Worm (Caenorhabditis elegans): Measurements from ENCODE around the gene T19D12.5.
A peak's percentile ranks its signal among the peaks of the same experiment; 100 is the strongest.

Gene T19D12.5

ce11 chrII:6587264-6587870, 48.7 kb downstream of the T19D12.5 start, which contains the start of gene C56C10.7 (continued):
- no peak for TF ChIP-seq zfh-2 (GFP tag; conservative IDR thresholded peaks at IDR 0.05)
- peak; percentile 62 for TF ChIP-seq hrde-1 (tag; optimal IDR thresholded peaks at IDR 0.05; ENCODE audit: borderline replicate concordance)
- TF ChIP-seq Y56A3A.18 (GFP tag; IDR thresholded peaks at IDR 0.05), result peak; percentile 77
- TF ChIP-seq snpc-3.4 (tag; optimal IDR thresholded peaks at IDR 0.05), result peak; percentile 76
- TF ChIP-seq dox-1 (GFP tag; IDR thresholded peaks at IDR 0.05), result no peak; the same call in 1 of the 2 replicates
- no peak for TF ChIP-seq ztf-6 (GFP tag; IDR thresholded peaks at IDR 0.05)
- TF ChIP-seq hlh-26 (GFP tag; conservative IDR thresholded peaks at IDR 0.05), result no peak
- TF ChIP-seq Y53G8AR.9 (GFP tag; conservative IDR thresholded peaks at IDR 0.05), result peak; percentile 90
- TF ChIP-seq F10E7.11 (tag; optimal IDR thresholded peaks at IDR 0.05), result peak; percentile 53
- TF ChIP-seq T26A5.8 (tag; optimal IDR thresholded peaks at IDR 0.05), result no peak
- peak; percentile 29 for TF ChIP-seq B0035.1 (tag; optimal IDR thresholded peaks at IDR 0.05)
- TF ChIP-seq F37B4.10 (GFP tag; IDR thresholded peaks at IDR 0.05), result no peak
- no peak for TF ChIP-seq zim-3 (tag; optimal IDR thresholded peaks at IDR 0.05)
- peak; percentile 69; the same call in 1 of the 2 replicates for TF ChIP-seq nfyb-1 (GFP tag; IDR thresholded peaks at IDR 0.05)
- TF ChIP-seq akir-1 (GFP tag; optimal IDR thresholded peaks at IDR 0.05), result no peak
- TF ChIP-seq ama-1 (optimal IDR thresholded peaks at IDR 0.05), result no peak
- TF ChIP-seq ama-1 (GFP tag; optimal IDR thresholded peaks at IDR 0.05), result peak in 1 of 2 experiments; percentile 62
- TF ChIP-seq Y53F4B.3 (GFP tag; IDR thresholded peaks at IDR 0.05), result no peak
- no peak for TF ChIP-seq F57A8.1 (GFP tag; optimal IDR thresholded peaks at IDR 0.05)
- peak; percentile 24 for TF ChIP-seq ztf-18 (tag; optimal IDR thresholded peaks at IDR 0.05)
- no peak for TF ChIP-seq ceh-91 (GFP tag; IDR thresholded peaks at IDR 0.05)
- peak; percentile 36 for TF ChIP-seq F52B5.7 (tag; optimal IDR thresholded peaks at IDR 0.05)
- TF ChIP-seq somi-1 (GFP tag; optimal IDR thresholded peaks at IDR 0.05), result no peak
- peak; percentile 38 for TF ChIP-seq xnd-1 (tag; optimal IDR thresholded peaks at IDR 0.05)
- peak; percentile 88 for TF ChIP-seq hsf-1 (GFP tag; IDR thresholded peaks at IDR 0.05)
- TF ChIP-seq nfya-2 (GFP tag; IDR thresholded peaks at IDR 0.05), result peak; percentile 63; the same call in 1 of the 2 replicates
- peak; percentile 87 for TF ChIP-seq tlf-1 (GFP tag; optimal IDR thresholded peaks at IDR 0.05)
- peak; percentile 62; the same call in 1 of the 2 replicates for TF ChIP-seq C17E4.6 (GFP tag; IDR thresholded peaks at IDR 0.05)
- no peak for TF ChIP-seq rec-8 (tag; optimal IDR thresholded peaks at IDR 0.05)
- TF ChIP-seq egrh-3 (GFP tag; IDR thresholded peaks at IDR 0.05), result no peak
- TF ChIP-seq gei-17 (GFP tag; optimal IDR thresholded peaks at IDR 0.05), result no peak
- TF ChIP-seq lin-26 (GFP tag; IDR thresholded peaks at IDR 0.05), result peak; percentile 83
- no peak for TF ChIP-seq attf-5 (GFP tag; optimal IDR thresholded peaks at IDR 0.05)
- peak; percentile 55 for TF ChIP-seq atf-7 (tag; optimal IDR thresholded peaks at IDR 0.05)
- peak; percentile 89 for TF ChIP-seq madf-6 (GFP tag; IDR thresholded peaks at IDR 0.05)
- peak in 1 of 2 experiments; percentile 35 for TF ChIP-seq let-607 (tag; optimal IDR thresholded peaks at IDR 0.05)
- TF ChIP-seq snpc-4 (GFP tag; optimal IDR thresholded peaks at IDR 0.05), result peak; percentile 44
- TF ChIP-seq snpc-4 (tag; optimal IDR thresholded peaks at IDR 0.05), result peak in 2 of 4 experiments; percentile 30 to 61
- TF ChIP-seq aptf-3 (GFP tag; IDR thresholded peaks at IDR 0.05), result peak; percentile 60; the same call in 1 of the 2 replicates
- TF ChIP-seq F23B12.7 (tag; optimal IDR thresholded peaks at IDR 0.05; ENCODE audit: insufficient read depth), result no peak
- peak; percentile 93 for TF ChIP-seq ekl-4 (GFP tag; IDR thresholded peaks at IDR 0.05)
- TF ChIP-seq Y95B8A.8 (GFP tag; IDR thresholded peaks at IDR 0.05), result no peak
- TF ChIP-seq F39B2.1 (GFP tag; IDR thresholded peaks at IDR 0.05), result peak; percentile 91
- TF ChIP-seq mes-4 (tag; optimal IDR thresholded peaks at IDR 0.05), result peak; percentile 13
- peak; percentile 94 for TF ChIP-seq madf-3 (GFP tag; IDR thresholded peaks at IDR 0.05)
- TF ChIP-seq K11D2.4 (GFP tag; IDR thresholded peaks at IDR 0.05), result no peak
- TF ChIP-seq chd-7 (tag; optimal IDR thresholded peaks at IDR 0.05), result peak; percentile 77
- TF ChIP-seq mcd-1 (GFP tag; IDR thresholded peaks at IDR 0.05), result peak; percentile 44

Data from whole organism, young adult.